Worm (Caenorhabditis elegans) whole organism, mixed stage, embryonic: Measurements from ENCODE around the gene F53B3.3.

Experiments
- M03D4.4 ChIP-seq: sonication (generic microtip); optimal IDR thresholded peaks from 2 replicates; lab custom pipeline; 2017; ENCODE audit warnings: mild to moderate bottlenecking, missing genetic modification characterization, missing compliant biosample characterization
- bed-3 ChIP-seq: fragments of 200-800 bp; sonication (Bioruptor generic); optimal IDR thresholded peaks from 3 replicates; lab custom pipeline; 2018; ENCODE audit warnings: mild to moderate bottlenecking, missing genetic modification characterization, moderate library complexity, missing compliant biosample characterization
- blmp-1 ChIP-seq: fragments of 150-350 bp; optimal IDR thresholded peaks from 2 replicates; lab custom pipeline; 2014; ENCODE audit warnings: missing biosample characterization, missing genetic modification characterization
- ceh-43 ChIP-seq: fragments of 200-800 bp; sonication (Bioruptor generic); optimal IDR thresholded peaks from 2 replicates; lab custom pipeline; 2018; ENCODE audit warnings: mild to moderate bottlenecking, missing genetic modification characterization, moderate library complexity, missing compliant biosample characterization
- ceh-83 ChIP-seq: fragments of 200-800 bp; sonication (Bioruptor generic); optimal IDR thresholded peaks from 2 replicates; lab custom pipeline; 2018; ENCODE audit warnings: mild to moderate bottlenecking, missing genetic modification characterization, missing compliant biosample characterization
- ces-1 ChIP-seq: fragments of 150-350 bp; optimal IDR thresholded peaks from 2 replicates; lab custom pipeline; 2014; ENCODE audit warnings: missing biosample characterization, missing genetic modification reagents, missing genetic modification characterization
- cnd-1 ChIP-seq: fragments of 200-800 bp; sonication (Bioruptor generic); optimal IDR thresholded peaks from 2 replicates; lab custom pipeline; 2018; ENCODE audit warnings: mild to moderate bottlenecking, missing genetic modification characterization, missing compliant biosample characterization
- drap-1 ChIP-seq: fragments of 200-800 bp; sonication (Bioruptor generic); optimal IDR thresholded peaks from 3 replicates; lab custom pipeline; 2018; ENCODE audit warnings: mild to moderate bottlenecking, missing genetic modification characterization, missing compliant biosample characterization
- elt-1 ChIP-seq: sonication (generic microtip); optimal IDR thresholded peaks from 2 replicates; lab custom pipeline; 2017; ENCODE audit warnings: missing genetic modification characterization, mild to moderate bottlenecking, missing compliant biosample characterization, antibody characterized with exemption, moderate library complexity, borderline replicate concordance; ENCODE audit not compliant: insufficient read depth
- elt-3 ChIP-seq: fragments of 150-350 bp; optimal IDR thresholded peaks from 2 replicates; lab custom pipeline; 2014; ENCODE audit warnings: missing biosample characterization, missing genetic modification characterization
- flh-1 ChIP-seq: fragments of 200-800 bp; sonication (Bioruptor generic); optimal IDR thresholded peaks from 2 replicates; lab custom pipeline; 2018; ENCODE audit warnings: mild to moderate bottlenecking, missing genetic modification characterization, moderate library complexity, missing compliant biosample characterization
- ham-2 ChIP-seq: fragments of 200-800 bp; sonication (Bioruptor generic); optimal IDR thresholded peaks from 2 replicates; lab custom pipeline; 2018; ENCODE audit warnings: mild to moderate bottlenecking, missing genetic modification characterization, missing compliant biosample characterization
- lin-13 ChIP-seq: fragments of 150-350 bp; optimal IDR thresholded peaks from 2 replicates; lab custom pipeline; 2014; ENCODE audit warnings: missing biosample characterization, missing genetic modification characterization
- lin-32 ChIP-seq: fragments of 200-800 bp; sonication (Bioruptor generic); optimal IDR thresholded peaks from 2 replicates; lab custom pipeline; 2018; ENCODE audit warnings: mild to moderate bottlenecking, missing genetic modification characterization, missing compliant biosample characterization
- mab-5 ChIP-seq: fragments of 150-350 bp; optimal IDR thresholded peaks from 2 replicates; lab custom pipeline; 2014; ENCODE audit warnings: missing biosample characterization, missing genetic modification characterization
- mep-1 ChIP-seq: fragments of 150-350 bp; optimal IDR thresholded peaks from 2 replicates; lab custom pipeline; 2017; ENCODE audit warnings: missing biosample characterization, missing genetic modification reagents, missing genetic modification characterization, inconsistent platforms
- mls-2 ChIP-seq: sonication (generic microtip); optimal IDR thresholded peaks from 2 replicates; lab custom pipeline; 2016; ENCODE audit warnings: mild to moderate bottlenecking, missing genetic modification characterization, moderate library complexity, missing compliant biosample characterization
- nhr-12 ChIP-seq: fragments of 150-350 bp; optimal IDR thresholded peaks from 2 replicates; lab custom pipeline; 2014; ENCODE audit warnings: missing biosample characterization, missing genetic modification characterization
- nhr-2 ChIP-seq: fragments of 150-350 bp; optimal IDR thresholded peaks from 2 replicates; lab custom pipeline; 2014; ENCODE audit warnings: missing biosample characterization, missing genetic modification characterization
- nhr-237 ChIP-seq: fragments of 150-350 bp; optimal IDR thresholded peaks from 2 replicates; lab custom pipeline; 2014; ENCODE audit warnings: missing biosample characterization, missing genetic modification characterization
- nhr-76 ChIP-seq: sonication (generic microtip); optimal IDR thresholded peaks from 2 replicates; lab custom pipeline; 2017; ENCODE audit warnings: missing biosample characterization, missing genetic modification characterization
- pha-4 ChIP-seq: fragments of 150-350 bp; optimal IDR thresholded peaks from 2 replicates; lab custom pipeline; 2018; ENCODE audit warnings: missing biosample characterization, missing genetic modification reagents, missing genetic modification characterization
- sem-2 ChIP-seq: fragments of 200-800 bp; sonication (Bioruptor generic); optimal IDR thresholded peaks from 2 replicates; lab custom pipeline; 2018; ENCODE audit warnings: mild to moderate bottlenecking, missing genetic modification characterization, missing compliant biosample characterization
- snpc-4 ChIP-seq: fragments of 150-350 bp; optimal IDR thresholded peaks from 2 replicates; lab custom pipeline; 2014; ENCODE audit warnings: missing biosample characterization, missing genetic modification characterization
- sptf-1 ChIP-seq: sonication (generic microtip); optimal IDR thresholded peaks from 2 replicates; lab custom pipeline; 2017; ENCODE audit warnings: mild to moderate bottlenecking, missing genetic modification characterization, moderate library complexity, missing compliant biosample characterization
- tbx-8 ChIP-seq: fragments of 200-800 bp; sonication (Bioruptor generic); optimal IDR thresholded peaks from 2 replicates; lab custom pipeline; 2018; ENCODE audit warnings: mild to moderate bottlenecking, missing genetic modification characterization, moderate library complexity, missing compliant biosample characterization
- unc-120 ChIP-seq: sonication (generic microtip); optimal IDR thresholded peaks from 2 replicates; lab custom pipeline; 2017; ENCODE audit warnings: missing genetic modification characterization, missing compliant biosample characterization; ENCODE audit not compliant: poor library complexity, severe bottlenecking
- unc-39 ChIP-seq: fragments of 150-350 bp; optimal IDR thresholded peaks from 2 replicates; lab custom pipeline; 2014; ENCODE audit warnings: missing biosample characterization, missing genetic modification characterization
- unc-62 ChIP-seq: fragments of 150-350 bp; optimal IDR thresholded peaks from 2 replicates; lab custom pipeline; 2014; ENCODE audit warnings: missing biosample characterization, missing genetic modification reagents, missing genetic modification characterization
- zip-8 ChIP-seq: fragments of 150-350 bp; optimal IDR thresholded peaks from 2 replicates; lab custom pipeline; 2014; ENCODE audit warnings: missing biosample characterization, missing genetic modification characterization
- ztf-11 ChIP-seq: fragments of 150-350 bp; optimal IDR thresholded peaks from 2 replicates; lab custom pipeline; 2014; ENCODE audit warnings: missing biosample characterization, missing genetic modification characterization

Gene F53B3.3

ce11 chrX:2879529-2880265 is 8.8 kb upstream of the F53B3.3 start, which contains the start of gene F53B3.5:
F53B3.5 (minus strand) TSS chrX:2879579.
- TF ChIP-seq zip-8 (tag; lab: Kevin White, UChicago) (no peak), sem-2 (GFP tag; lab: Kevin White, UChicago) (no peak), unc-120 (tag; lab: Kevin White, UChicago) (peak; percentile 7), cnd-1 (tag; lab: Kevin White, UChicago) (peak; percentile 54), flh-1 (GFP tag; lab: Kevin White, UChicago) (peak; percentile 27), ceh-43 (GFP tag; lab: Kevin White, UChicago) (no peak), mab-5 (no peak), ham-2 (GFP tag; lab: Kevin White, UChicago) (peak; percentile 86), elt-1 (tag; lab: Kevin White, UChicago) (peak; percentile 77), unc-62 (GFP tag; lab: Kevin White, UChicago) (no peak), nhr-2 (tag; lab: Kevin White, UChicago) (peak; percentile 92), M03D4.4 (tag; lab: Kevin White, UChicago) (peak; percentile 24), ces-1 (no peak), lin-13 (tag; lab: Kevin White, UChicago) (peak; percentile 11), drap-1 (peak; percentile 68), mls-2 (tag; lab: Kevin White, UChicago) (peak; percentile 69), sptf-1 (tag; lab: Kevin White, UChicago) (peak; percentile 39), bed-3 (GFP tag; lab: Kevin White, UChicago) (no peak), pha-4 (tag; lab: Kevin White, UChicago) (peak; percentile 39)

- no peak for TF ChIP-seq nhr-76 (tag; lab: Kevin White, UChicago)
- no peak for TF ChIP-seq drap-1
- TF ChIP-seq tbx-8 (GFP tag; lab: Kevin White, UChicago): no peak
- TF ChIP-seq mab-5: no peak
- TF ChIP-seq ham-2 (GFP tag; lab: Kevin White, UChicago): no peak
- no peak for TF ChIP-seq unc-120 (tag; lab: Kevin White, UChicago)
- no peak for TF ChIP-seq nhr-12 (tag; lab: Kevin White, UChicago)
- TF ChIP-seq lin-13 (tag; lab: Kevin White, UChicago): no peak
- no peak for TF ChIP-seq lin-32 (GFP tag; lab: Kevin White, UChicago)
- no peak for TF ChIP-seq elt-3 (tag; lab: Kevin White, UChicago)
- TF ChIP-seq unc-62 (GFP tag; lab: Kevin White, UChicago): no peak
- no peak for TF ChIP-seq nhr-237 (tag; lab: Kevin White, UChicago)
- no peak for TF ChIP-seq pha-4 (tag; lab: Kevin White, UChicago)
- TF ChIP-seq flh-1 (GFP tag; lab: Kevin White, UChicago): no peak
- TF ChIP-seq sem-2 (GFP tag; lab: Kevin White, UChicago): no peak
- TF ChIP-seq ztf-11 (tag; lab: Kevin White, UChicago): no peak
- no peak for TF ChIP-seq M03D4.4 (tag; lab: Kevin White, UChicago)
- TF ChIP-seq sptf-1 (tag; lab: Kevin White, UChicago): no peak
- no peak for TF ChIP-seq ceh-83
Observed at ce11 chrX:2877433-2877832, 6.5 kb upstream of the F53B3.3 start.

ce11 chrX:2874598-2874997 is 3.7 kb upstream of the F53B3.3 start:
- TF ChIP-seq mep-1 (tag; lab: Kevin White, UChicago) (no peak), ces-1 (no peak), ztf-11 (tag; lab: Kevin White, UChicago) (no peak), zip-8 (tag; lab: Kevin White, UChicago) (no peak), flh-1 (GFP tag; lab: Kevin White, UChicago) (no peak), tbx-8 (GFP tag; lab: Kevin White, UChicago) (no peak), elt-1 (tag; lab: Kevin White, UChicago) (no peak), lin-32 (GFP tag; lab: Kevin White, UChicago) (no peak), blmp-1 (peak; percentile 41), elt-3 (tag; lab: Kevin White, UChicago) (no peak), unc-120 (tag; lab: Kevin White, UChicago) (no peak), ham-2 (GFP tag; lab: Kevin White, UChicago) (peak; percentile 61), sptf-1 (tag; lab: Kevin White, UChicago) (no peak), unc-39 (no peak), snpc-4 (no peak)
